Fruit fly (Drosophila melanogaster): Measurements from ENCODE around the gene CG34051.

Gene CG34051

DNA sequence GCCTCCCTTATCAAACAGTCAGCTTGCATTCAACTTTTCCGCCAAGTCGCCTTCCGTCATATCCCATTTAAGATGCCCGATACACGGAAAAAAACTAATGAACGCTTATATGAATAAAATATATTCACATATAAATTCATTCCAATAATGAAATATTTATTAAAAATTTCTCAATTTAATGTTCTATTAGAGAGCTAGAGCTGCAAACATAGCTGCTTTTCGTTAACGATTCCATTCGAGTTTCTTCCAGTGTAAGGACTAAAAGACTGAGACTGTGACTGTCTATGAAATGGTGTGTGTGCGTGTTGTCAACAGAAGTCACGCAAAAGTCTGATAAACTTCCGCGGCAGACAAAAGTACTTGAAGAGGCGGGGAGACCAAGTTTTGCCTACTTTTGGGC, 30.7 kb downstream of the CG34051 start (continued):
- TF ChIP-seq pdm3 (GFP tag; optimal IDR thresholded peaks at IDR 0.05) (peak; percentile 21), CG1621 (tag; optimal IDR thresholded peaks at IDR 0.05) (no peak), salr (GFP tag; optimal IDR thresholded peaks at IDR 0.05) (peak in 1 of 2 experiments; percentile 13), Sox15 (GFP tag; optimal IDR thresholded peaks at IDR 0.05) (no peak), vri (GFP tag; optimal IDR thresholded peaks at IDR 0.05) (no peak), Sox14 (GFP tag; optimal IDR thresholded peaks at IDR 0.05) (no peak), Hr38 (GFP tag; optimal IDR thresholded peaks at IDR 0.05) (no peak), CG3919 (GFP tag; optimal IDR thresholded peaks at IDR 0.05) (peak; percentile 25), CG3032 (tag; optimal IDR thresholded peaks at IDR 0.05) (no peak), Gug (GFP tag; IDR thresholded peaks at IDR 0.05) (no peak), Met (GFP tag; optimal IDR thresholded peaks at IDR 0.05) (no peak), CG16779 (tag; optimal IDR thresholded peaks at IDR 0.05) (no peak), fkh (GFP tag; optimal IDR thresholded peaks at IDR 0.05) (no peak), svp (GFP tag) (peak; percentile 26), CG11902 (GFP tag; optimal IDR thresholded peaks at IDR 0.05) (no peak), Hr4 (GFP tag; optimal IDR thresholded peaks at IDR 0.05) (peak; percentile 30)

DNA sequence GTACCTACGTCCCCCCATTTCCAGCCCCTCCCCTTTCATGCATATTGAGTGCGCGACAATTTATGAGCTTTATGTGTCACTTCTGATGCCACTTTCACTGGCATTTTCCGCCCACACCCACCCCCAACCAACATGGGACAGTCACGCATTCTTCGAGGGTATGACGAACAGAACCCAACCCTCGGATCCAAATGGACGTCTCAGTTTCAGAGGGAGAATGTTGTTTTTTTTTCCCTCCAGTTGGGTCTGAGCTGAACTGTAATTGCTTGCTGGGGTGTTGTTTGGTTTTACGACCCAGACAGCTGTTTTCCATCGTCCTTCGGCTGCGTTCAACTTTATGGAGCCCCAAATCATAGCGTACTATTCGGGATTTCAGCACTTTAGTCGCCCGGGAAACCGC, 37.0 kb downstream of the CG34051 start:
- TF ChIP-seq Gug (GFP tag; IDR thresholded peaks at IDR 0.05) (no peak), CG16779 (tag; optimal IDR thresholded peaks at IDR 0.05) (no peak), CG8319 (GFP tag; optimal IDR thresholded peaks at IDR 0.05) (no peak), Smox (GFP tag; optimal IDR thresholded peaks at IDR 0.05) (no peak), CG32006 (GFP tag; optimal IDR thresholded peaks at IDR 0.05) (no peak), net (GFP tag; optimal IDR thresholded peaks at IDR 0.05) (no peak), CG11294 (GFP tag; IDR thresholded peaks at IDR 0.05) (no peak), CG6163 (GFP tag; IDR thresholded peaks at IDR 0.05) (no peak), esn (GFP tag; optimal IDR thresholded peaks at IDR 0.05) (no peak), Ets96B (tag; optimal IDR thresholded peaks at IDR 0.05) (no peak), CG11902 (GFP tag; optimal IDR thresholded peaks at IDR 0.05) (no peak), Hr4 (GFP tag; optimal IDR thresholded peaks at IDR 0.05) (no peak)

DNA sequence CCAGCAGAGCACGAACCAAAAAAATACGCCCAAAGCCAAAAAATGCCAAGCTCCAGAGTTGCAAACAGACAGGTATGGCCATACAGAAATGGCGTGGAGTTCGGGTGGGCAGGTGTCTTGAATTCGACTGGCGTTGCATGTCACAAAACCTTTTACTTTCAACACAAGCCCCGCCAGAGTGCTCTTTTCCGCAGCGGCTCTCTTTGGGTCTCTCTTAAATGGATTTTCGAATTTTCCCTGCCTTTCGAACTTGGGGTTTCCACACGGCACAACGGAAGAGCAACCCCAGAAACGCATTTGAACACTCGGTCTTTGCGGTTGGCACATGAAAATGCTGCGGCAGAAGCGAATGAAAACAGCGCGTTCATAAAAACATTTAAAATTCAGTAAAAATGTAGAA, 43.0 kb downstream of the CG34051 start:
- TF ChIP-seq CG8119 (GFP tag; IDR thresholded peaks at IDR 0.05): 0 out of 3 replicates have a peak, but pooled peaks have one; percentile 15
- no peak for TF ChIP-seq Eip93F (GFP tag; optimal IDR thresholded peaks at IDR 0.05)
- TF ChIP-seq Eip78C (GFP tag): peak; percentile 59

DNA sequence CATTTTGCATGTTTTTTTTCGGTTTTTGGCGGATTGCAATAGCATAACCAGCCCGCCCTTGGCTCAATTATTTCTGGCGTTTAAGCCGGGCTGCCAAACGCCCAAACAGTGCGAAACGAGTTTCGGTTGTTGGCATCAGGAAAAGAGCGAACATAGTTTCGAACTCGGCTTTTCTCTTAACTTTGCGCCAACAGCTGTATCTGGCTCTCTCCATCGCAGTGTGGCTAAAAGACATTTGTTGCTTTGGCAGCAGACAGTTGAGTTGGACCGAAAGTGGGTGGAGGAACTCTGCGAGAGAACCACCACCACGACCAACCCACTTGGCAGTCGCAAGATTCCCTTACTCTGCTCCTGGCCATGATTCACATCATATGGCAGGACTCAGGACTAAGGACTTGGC, 43.8 kb downstream of the CG34051 start:
- TF ChIP-seq CG15336 (GFP tag; IDR thresholded peaks at IDR 0.05): no peak
- no peak for TF ChIP-seq CG6854 (GFP tag; optimal IDR thresholded peaks at IDR 0.05)
- TF ChIP-seq Eip78C (GFP tag): peak; percentile 39
- TF ChIP-seq CG32006 (GFP tag; optimal IDR thresholded peaks at IDR 0.05): no peak
- 0 out of 3 replicates have a peak, but pooled peaks have one; percentile 8 for TF ChIP-seq CG6163 (GFP tag; IDR thresholded peaks at IDR 0.05)

DNA sequence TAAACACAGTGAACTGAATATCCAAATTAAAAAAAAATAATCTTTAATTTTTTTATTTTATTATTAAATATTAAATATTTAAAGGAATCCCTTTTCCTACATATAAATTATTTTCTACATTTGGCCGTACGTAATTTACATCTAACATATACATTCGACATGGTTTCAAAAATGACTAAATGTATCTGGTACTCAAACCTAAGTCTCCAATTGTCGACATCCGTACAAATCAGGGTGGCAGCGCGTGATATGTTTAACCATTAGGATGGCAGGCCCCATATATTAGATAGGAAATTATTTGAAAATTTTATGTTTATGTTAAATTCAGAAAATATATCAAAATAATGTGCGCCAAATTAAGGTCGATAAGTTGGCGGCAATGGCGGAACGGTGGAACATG, 45.6 kb downstream of the CG34051 start:
- TF ChIP-seq svp (GFP tag) (peak; percentile 39), CG1621 (tag; optimal IDR thresholded peaks at IDR 0.05) (no peak), CG10669 (GFP tag; optimal IDR thresholded peaks at IDR 0.05) (no peak), CG7368 (GFP tag; optimal IDR thresholded peaks at IDR 0.05) (no peak), Ets96B (tag; optimal IDR thresholded peaks at IDR 0.05) (no peak), OdsH (GFP tag; optimal IDR thresholded peaks at IDR 0.05) (no peak), Sox15 (GFP tag; optimal IDR thresholded peaks at IDR 0.05) (no peak), CG15336 (GFP tag; IDR thresholded peaks at IDR 0.05) (0 out of 2 replicates have a peak, but pooled peaks have one; percentile 12), Ets21C (GFP tag; optimal IDR thresholded peaks at IDR 0.05) (no peak), Gug (GFP tag; IDR thresholded peaks at IDR 0.05) (no peak), eg (GFP tag; IDR thresholded peaks at IDR 0.05) (no peak)

All from whole organism, prepupa.